Fruit fly (Drosophila melanogaster): ENCODE results near the gene Rel.
A peak's percentile ranks its signal among the peaks of the same experiment; 100 is the strongest.

Rel gene

DNA sequence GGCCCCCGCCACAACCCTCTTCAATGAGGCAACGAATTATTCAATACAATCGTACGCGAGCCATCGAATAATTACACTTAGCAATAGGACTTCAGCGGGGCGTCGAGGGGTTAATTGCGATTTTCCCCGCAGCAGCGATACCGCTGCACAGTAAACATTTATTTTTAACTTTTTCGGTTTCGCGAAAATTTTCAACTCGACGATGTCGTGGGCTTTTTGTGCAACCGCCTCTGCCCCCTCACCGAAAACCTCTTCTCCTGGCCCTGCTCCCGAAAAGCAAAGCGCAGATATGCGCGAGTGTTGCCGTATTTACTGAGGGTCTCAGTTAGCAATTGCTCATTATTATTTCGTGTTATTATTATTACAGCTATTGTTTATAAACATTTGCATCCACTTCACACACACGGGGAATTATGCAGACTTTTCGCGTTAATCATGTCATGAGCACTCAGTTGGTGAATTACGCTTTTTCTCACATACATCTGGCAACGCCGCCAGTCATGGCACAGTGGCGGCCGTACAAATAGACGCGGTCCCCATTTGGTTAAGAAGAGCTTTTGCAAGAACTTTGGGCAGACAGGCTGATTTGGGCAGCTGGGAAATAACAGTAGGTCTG, 33.9 kb downstream of the Rel start (continued):
- TF ChIP-seq unpg (GFP tag; optimal IDR thresholded peaks at IDR 0.05), result peak; percentile 43
- TF ChIP-seq gfzf (GFP tag; optimal IDR thresholded peaks at IDR 0.05), result peak; percentile 14
- TF ChIP-seq CrebB (tag; optimal IDR thresholded peaks at IDR 0.05), result peak; percentile 24
- peak; percentile 40; the same call in 1 of the 3 replicates for TF ChIP-seq so (GFP tag; IDR thresholded peaks at IDR 0.05)
- TF ChIP-seq BEAF-32 (GFP tag; optimal IDR thresholded peaks at IDR 0.05), result peak; percentile 31
- peak in 1 of 2 experiments; percentile 55 for TF ChIP-seq bsh (GFP tag; optimal IDR thresholded peaks at IDR 0.05)
- no peak for TF ChIP-seq Awh (GFP tag; IDR thresholded peaks at IDR 0.05)
- TF ChIP-seq CG32772 (GFP tag; IDR thresholded peaks at IDR 0.05), result no peak
- no peak for TF ChIP-seq Hand (GFP tag; optimal IDR thresholded peaks at IDR 0.05)
- TF ChIP-seq sens-2 (GFP tag; IDR thresholded peaks at IDR 0.05), result no peak; the same call in 1 of the 2 replicates
- TF ChIP-seq abd-A (tag; optimal IDR thresholded peaks at IDR 0.05), result no peak
- no peak for TF ChIP-seq CG7745 (tag; optimal IDR thresholded peaks at IDR 0.05)
- TF ChIP-seq Dp (GFP tag; optimal IDR thresholded peaks at IDR 0.05), result peak; percentile 23
- peak; percentile 38 for TF ChIP-seq CG2116 (GFP tag; optimal IDR thresholded peaks at IDR 0.05)
- peak; percentile 19 for TF ChIP-seq her (GFP tag; optimal IDR thresholded peaks at IDR 0.05)
- peak; percentile 52; the same call in 1 of the 3 replicates for TF ChIP-seq CG34422 (GFP tag; IDR thresholded peaks at IDR 0.05)
- peak; percentile 26 for TF ChIP-seq Sry-δ (GFP tag; optimal IDR thresholded peaks at IDR 0.05)
- peak; percentile 82 for TF ChIP-seq lilli (GFP tag; optimal IDR thresholded peaks at IDR 0.05)
- TF ChIP-seq hb (GFP tag; IDR thresholded peaks at IDR 0.05; ENCODE audit: partially characterized antibody), result no peak
- TF ChIP-seq CG3065 (GFP tag; optimal IDR thresholded peaks at IDR 0.05), result no peak
- TF ChIP-seq CG1792 (GFP tag; optimal IDR thresholded peaks at IDR 0.05), result peak; percentile 18
- no peak for TF ChIP-seq Hr78 (GFP tag; optimal IDR thresholded peaks at IDR 0.05)
- no peak for TF ChIP-seq dmrt99B (tag; optimal IDR thresholded peaks at IDR 0.05)
- TF ChIP-seq fd3F (GFP tag; optimal IDR thresholded peaks at IDR 0.05), result no peak
- TF ChIP-seq CG11093 (GFP tag; IDR thresholded peaks at IDR 0.05), result no peak
- no peak for TF ChIP-seq Hmx (GFP tag; optimal IDR thresholded peaks at IDR 0.05)
- no peak for TF ChIP-seq CG12769 (tag; optimal IDR thresholded peaks at IDR 0.05)
- TF ChIP-seq cato (GFP tag; optimal IDR thresholded peaks at IDR 0.05; ENCODE audit: borderline replicate concordance), result no peak
- no peak for TF ChIP-seq hth (optimal IDR thresholded peaks at IDR 0.05)
- peak; percentile 28 for TF ChIP-seq CG9817 (tag; optimal IDR thresholded peaks at IDR 0.05)
- no peak for TF ChIP-seq NK7.1 (GFP tag; optimal IDR thresholded peaks at IDR 0.05)
- peak; percentile 3 for TF ChIP-seq CG4820 (GFP tag; optimal IDR thresholded peaks at IDR 0.05)
- peak; percentile 6 for TF ChIP-seq kay (GFP tag; optimal IDR thresholded peaks at IDR 0.05)
- peak; percentile 8 for TF ChIP-seq PHDP (tag; optimal IDR thresholded peaks at IDR 0.05)
- no peak for TF ChIP-seq CG18764 (GFP tag; optimal IDR thresholded peaks at IDR 0.05)
- no peak for TF ChIP-seq br (optimal IDR thresholded peaks at IDR 0.05)
- TF ChIP-seq CG17385 (GFP tag; optimal IDR thresholded peaks at IDR 0.05), result no peak
- TF ChIP-seq HmgZ (tag; optimal IDR thresholded peaks at IDR 0.05), result peak; percentile 76
- no peak for TF ChIP-seq lab (GFP tag; optimal IDR thresholded peaks at IDR 0.05)
- peak; percentile 16 for TF ChIP-seq Hr3 (GFP tag; optimal IDR thresholded peaks at IDR 0.05)
- peak in 1 of 2 experiments; percentile 46 for TF ChIP-seq crp (GFP tag; optimal IDR thresholded peaks at IDR 0.05)
- no peak for TF ChIP-seq CG1602 (GFP tag; optimal IDR thresholded peaks at IDR 0.05)
- no peak for TF ChIP-seq CG1832 (GFP tag; optimal IDR thresholded peaks at IDR 0.05)
- TF ChIP-seq Bteb2 (GFP tag; optimal IDR thresholded peaks at IDR 0.05), result peak; percentile 60
- TF ChIP-seq tx (GFP tag; optimal IDR thresholded peaks at IDR 0.05), result peak; percentile 40
- 0 out of 3 replicates have a peak, but pooled peaks have one; percentile 37 for TF ChIP-seq H15 (GFP tag; IDR thresholded peaks at IDR 0.05)
- no peak for TF ChIP-seq Doc3 (GFP tag; IDR thresholded peaks at IDR 0.05; ENCODE audit: partially characterized antibody)
- TF ChIP-seq Hsf (GFP tag; optimal IDR thresholded peaks at IDR 0.05), result peak; percentile 52
- TF ChIP-seq CG9727 (GFP tag; optimal IDR thresholded peaks at IDR 0.05), result peak; percentile 26
